Fruit fly (Drosophila melanogaster): ENCODE data around the gene CG31457.
A peak's percentile ranks its signal among the peaks of the same experiment; 100 is the strongest.

Gene CG31457

dm6 chr3R:23141678-23142338 lies 14.0 kb upstream of the CG31457 start, which contains the start of gene hh (continued):
- TF ChIP-seq CG6683 (GFP tag; optimal IDR thresholded peaks at IDR 0.05) (no peak), z (GFP tag; IDR thresholded peaks at IDR 0.05) (peak; percentile 91), Scr (GFP tag; IDR thresholded peaks at IDR 0.05; ENCODE audit: partially characterized antibody) (no peak), Taf1 (GFP tag; IDR thresholded peaks at IDR 0.05) (no peak), bbx (GFP tag; IDR thresholded peaks at IDR 0.05; ENCODE audit: partially characterized antibody) (0 out of 2 replicates have a peak, but pooled peaks have one; percentile 24), tll (GFP tag; optimal IDR thresholded peaks at IDR 0.05) (peak in 1 of 2 experiments; percentile 59), CG5180 (GFP tag; optimal IDR thresholded peaks at IDR 0.05) (peak; percentile 54), CG4424 (GFP tag; optimal IDR thresholded peaks at IDR 0.05) (no peak), CG3281 (GFP tag; optimal IDR thresholded peaks at IDR 0.05) (no peak), luna (GFP tag; optimal IDR thresholded peaks at IDR 0.05) (no peak), CG6175 (GFP tag; IDR thresholded peaks at IDR 0.05) (peak; percentile 33; the same call in 1 of the 3 replicates), CG12299 (tag; optimal IDR thresholded peaks at IDR 0.05) (no peak), CG7963 (GFP tag; IDR thresholded peaks at IDR 0.05; ENCODE audit: partially characterized antibody) (no peak), ken (GFP tag; IDR thresholded peaks at IDR 0.05) (no peak), CG4730 (GFP tag; IDR thresholded peaks at IDR 0.05) (no peak), Rx (GFP tag; IDR thresholded peaks at IDR 0.05) (no peak), CG2116 (GFP tag; optimal IDR thresholded peaks at IDR 0.05) (no peak), kah (GFP tag; optimal IDR thresholded peaks at IDR 0.05) (no peak), Atf3 (GFP tag; optimal IDR thresholded peaks at IDR 0.05) (no peak), nerfin-1 (tag; optimal IDR thresholded peaks at IDR 0.05) (no peak), psq (GFP tag; optimal IDR thresholded peaks at IDR 0.05) (no peak), CG4617 (GFP tag; optimal IDR thresholded peaks at IDR 0.05; ENCODE audit: borderline replicate concordance) (no peak), ranshi (GFP tag; IDR thresholded peaks at IDR 0.05) (no peak), Meics (GFP tag; optimal IDR thresholded peaks at IDR 0.05) (no peak), CG10321 (GFP tag; IDR thresholded peaks at IDR 0.05) (peak; percentile 95), eyg (GFP tag; optimal IDR thresholded peaks at IDR 0.05) (no peak), ftz-f1 (GFP tag; optimal IDR thresholded peaks at IDR 0.05) (no peak), CG2129 (GFP tag; IDR thresholded peaks at IDR 0.05; ENCODE audit: partially characterized antibody) (no peak), CG18764 (GFP tag; optimal IDR thresholded peaks at IDR 0.05) (no peak), CG6654 (GFP tag; optimal IDR thresholded peaks at IDR 0.05) (no peak), CG30431 (GFP tag; optimal IDR thresholded peaks at IDR 0.05) (no peak), CG10274 (GFP tag; optimal IDR thresholded peaks at IDR 0.05) (no peak), pan (optimal IDR thresholded peaks at IDR 0.05) (no peak), pan (GFP tag; optimal IDR thresholded peaks at IDR 0.05 in 1 of 2, IDR thresholded peaks at IDR 0.05 in 1 of 2) (no peak), CoRest (tag; optimal IDR thresholded peaks at IDR 0.05) (peak; percentile 60), tup (GFP tag; optimal IDR thresholded peaks at IDR 0.05) (no peak), Blimp-1 (GFP tag; optimal IDR thresholded peaks at IDR 0.05) (no peak), CG33213 (GFP tag; optimal IDR thresholded peaks at IDR 0.05) (no peak), vvl (GFP tag; IDR thresholded peaks at IDR 0.05) (0 out of 2 replicates have a peak, but pooled peaks have one; percentile 24), CG9727 (GFP tag; optimal IDR thresholded peaks at IDR 0.05) (no peak), Hsf (GFP tag; optimal IDR thresholded peaks at IDR 0.05) (no peak), CG8290 (GFP tag; optimal IDR thresholded peaks at IDR 0.05) (no peak), CG8290 (tag; optimal IDR thresholded peaks at IDR 0.05) (peak in 1 of 2 experiments; percentile 31), CG1792 (GFP tag; optimal IDR thresholded peaks at IDR 0.05) (no peak), B-H1 (GFP tag; IDR thresholded peaks at IDR 0.05) (no peak), Jarid2 (GFP tag; optimal IDR thresholded peaks at IDR 0.05) (peak; percentile 63), HHEX (GFP tag; optimal IDR thresholded peaks at IDR 0.05) (no peak), CG43689 (GFP tag; IDR thresholded peaks at IDR 0.05) (no peak), wor (GFP tag; IDR thresholded peaks at IDR 0.05) (no peak), CG10654 (GFP tag; optimal IDR thresholded peaks at IDR 0.05) (no peak)
